Worm (Caenorhabditis elegans): ENCODE results near the gene F16H6.4.

- TF ChIP-seq ztf-29 (GFP tag; IDR thresholded peaks at IDR 0.05), result no peak
- no peak for TF ChIP-seq ztf-23 (GFP tag; IDR thresholded peaks at IDR 0.05)
- no peak for TF ChIP-seq klf-2 (GFP tag; conservative IDR thresholded peaks at IDR 0.05)
- no peak for TF ChIP-seq flt-1 (GFP tag; IDR thresholded peaks at IDR 0.05)
- TF ChIP-seq tab-1 (GFP tag; IDR thresholded peaks at IDR 0.05), result no peak
- TF ChIP-seq med-1 (GFP tag; optimal IDR thresholded peaks at IDR 0.05; ENCODE audit: insufficient read depth), result no peak
- TF ChIP-seq T22C8.4 (GFP tag; IDR thresholded peaks at IDR 0.05), result no peak
- TF ChIP-seq cog-1 (tag; optimal IDR thresholded peaks at IDR 0.05), result no peak
- TF ChIP-seq ref-1 (GFP tag; conservative IDR thresholded peaks at IDR 0.05), result no peak
Measured at ce11 chrV:18198421-18198820, at the start of gene F16H6.4.

All from whole organism, midembryonic.